Worm (Caenorhabditis elegans): ENCODE results near the gene ZC190.8.

The ZC190.8 gene

DNA sequence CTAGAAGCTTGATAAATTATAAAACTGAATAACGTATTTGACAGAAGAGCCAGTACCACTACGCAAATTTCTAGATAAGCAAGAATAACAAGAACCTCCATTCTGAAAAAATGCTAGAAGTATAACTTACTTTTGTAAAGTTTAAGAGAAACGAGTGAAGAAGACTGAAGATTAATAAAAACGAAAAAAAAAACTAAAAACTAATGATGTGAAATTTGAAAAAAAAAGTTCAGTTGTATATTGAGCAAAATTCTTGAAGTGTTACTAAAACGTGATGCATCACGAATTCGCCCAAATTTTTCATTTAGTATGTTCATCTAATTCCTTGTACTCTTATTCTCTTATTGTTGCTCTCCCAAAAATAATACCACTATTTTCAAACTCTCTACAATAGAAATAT, 10.4 kb downstream of the ZC190.8 start, which contains the start of gene ZC190.6:
Gene ZC190.6 (minus strand): TSS at position 101 of the 400 bp plus-strand sequence.
- no peak for TF ChIP-seq nhr-6 (tag; optimal IDR thresholded peaks at IDR 0.05)
- TF ChIP-seq D1046.2 (GFP tag; IDR thresholded peaks at IDR 0.05), result no peak
- no peak for TF ChIP-seq nhr-11 (tag; optimal IDR thresholded peaks at IDR 0.05)
- no peak for TF ChIP-seq lin-38 (GFP tag; IDR thresholded peaks at IDR 0.05)
- no peak for TF ChIP-seq T20F7.1 (GFP tag; optimal IDR thresholded peaks at IDR 0.05)
- no peak for TF ChIP-seq fkh-10 (GFP tag; optimal IDR thresholded peaks at IDR 0.05)
- TF ChIP-seq unc-39 (tag; optimal IDR thresholded peaks at IDR 0.05), result no peak
- TF ChIP-seq lin-39 (tag; optimal IDR thresholded peaks at IDR 0.05), result no peak
- TF ChIP-seq fos-1 (tag; optimal IDR thresholded peaks at IDR 0.05), result no peak
- no peak for TF ChIP-seq ceh-32 (tag; optimal IDR thresholded peaks at IDR 0.05; ENCODE audit: poor library complexity)
- TF ChIP-seq egl-27 (tag; optimal IDR thresholded peaks at IDR 0.05), result no peak
- TF ChIP-seq zip-2 (tag; optimal IDR thresholded peaks at IDR 0.05), result no peak
- no peak for TF ChIP-seq dve-1 (tag; optimal IDR thresholded peaks at IDR 0.05; ENCODE audit: insufficient read depth)
- no peak for TF ChIP-seq ama-1 (optimal IDR thresholded peaks at IDR 0.05)
- no peak for TF ChIP-seq ZK337.2 (GFP tag; IDR thresholded peaks at IDR 0.05)
- TF ChIP-seq php-3 (GFP tag; IDR thresholded peaks at IDR 0.05), result no peak
- TF ChIP-seq ceh-28 (tag; optimal IDR thresholded peaks at IDR 0.05), result no peak
- no peak for TF ChIP-seq zip-11 (GFP tag; IDR thresholded peaks at IDR 0.05)

DNA sequence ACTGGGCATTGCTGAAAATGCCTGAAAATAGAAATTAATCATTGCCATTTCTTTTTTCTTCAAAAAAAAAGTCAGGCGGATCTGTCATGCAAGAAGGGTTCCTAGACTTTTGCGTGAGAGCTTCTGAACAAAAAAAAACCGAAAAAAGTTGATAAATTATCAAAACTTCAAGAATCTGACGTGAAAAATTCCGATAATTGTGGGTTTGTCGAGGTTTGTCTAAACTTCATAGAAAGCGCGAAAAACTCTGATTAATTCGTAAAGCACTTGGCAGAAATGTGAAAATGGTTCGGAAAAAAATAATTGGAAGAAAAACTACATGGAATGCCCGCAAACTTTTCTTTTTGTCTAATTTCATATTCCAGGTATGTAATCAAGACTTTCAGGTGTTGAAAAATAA, 14.1 kb downstream of the ZC190.8 start, which contains the start of gene ZC190.5:
Gene ZC190.5 (minus strand): TSS at position 101 of the 400 bp plus-strand sequence.
- TF ChIP-seq dmd-8 (GFP tag; IDR thresholded peaks at IDR 0.05) (no peak), aha-1 (tag) (peak; percentile 37)

DNA sequence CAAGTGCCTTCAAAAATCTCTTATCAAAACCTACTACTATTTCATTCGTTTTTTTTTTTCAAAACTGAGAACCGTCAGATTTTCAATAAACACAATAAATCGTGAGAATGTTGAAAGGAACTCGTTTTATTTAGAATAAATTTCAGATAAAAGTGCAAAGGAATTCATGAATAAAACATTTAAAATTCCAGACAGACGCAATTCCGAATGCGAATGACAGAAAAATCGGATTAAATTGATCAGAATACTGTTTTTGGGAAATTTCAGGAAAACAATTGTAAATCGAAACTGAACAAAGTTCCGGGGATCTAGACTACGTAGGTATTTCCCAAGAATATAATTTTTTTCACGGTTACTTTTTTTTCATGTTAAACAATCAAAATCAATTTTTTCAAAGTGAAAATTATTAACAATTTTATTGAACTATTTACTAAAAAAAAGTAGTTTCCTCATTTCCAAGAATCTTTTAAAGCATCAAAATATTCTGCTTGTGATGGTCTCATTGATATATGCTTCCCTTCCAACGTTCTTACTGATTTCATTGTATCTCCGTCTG, 16.0 kb downstream of the ZC190.8 start:
- no peak for TF ChIP-seq zip-11 (GFP tag; IDR thresholded peaks at IDR 0.05)
- peak; percentile 44 for TF ChIP-seq nhr-10 (tag; optimal IDR thresholded peaks at IDR 0.05)
- peak; percentile 52 for TF ChIP-seq aha-1 (tag)
- TF ChIP-seq lin-38 (GFP tag; IDR thresholded peaks at IDR 0.05), result no peak
- TF ChIP-seq unc-62 (GFP tag; optimal IDR thresholded peaks at IDR 0.05 in 1 of 2), result peak in 1 of 2 experiments; percentile 32
- no peak for TF ChIP-seq unc-62 (tag; optimal IDR thresholded peaks at IDR 0.05)
- TF ChIP-seq nhr-41 (GFP tag; IDR thresholded peaks at IDR 0.05), result no peak
- no peak for TF ChIP-seq dve-1 (tag; optimal IDR thresholded peaks at IDR 0.05; ENCODE audit: insufficient read depth)
- no peak for TF ChIP-seq nhr-11 (tag; optimal IDR thresholded peaks at IDR 0.05)
- peak; percentile 14 for TF ChIP-seq nhr-77 (tag; optimal IDR thresholded peaks at IDR 0.05)
- TF ChIP-seq daf-8 (GFP tag; IDR thresholded peaks at IDR 0.05), result no peak

DNA sequence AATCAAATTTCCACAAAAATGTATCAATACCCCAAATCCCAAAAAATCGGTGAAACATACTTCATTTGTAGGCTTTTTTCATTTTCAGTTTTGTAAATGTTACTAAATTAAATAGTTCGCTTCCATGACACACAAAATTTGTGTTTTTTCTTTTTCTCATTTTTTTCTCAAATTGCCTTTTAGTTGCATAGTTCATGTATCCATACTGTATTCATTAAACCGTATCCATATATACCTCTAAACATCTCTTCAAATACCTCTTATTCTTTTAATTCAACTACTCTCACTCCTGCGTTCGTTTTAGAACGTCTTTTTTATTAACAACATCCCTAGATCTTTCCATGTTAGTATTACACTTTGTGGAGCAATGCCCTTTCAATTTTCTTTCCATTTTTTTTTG, 16.8 kb downstream of the ZC190.8 start:
- no peak for TF ChIP-seq arid-1 (GFP tag; conservative IDR thresholded peaks at IDR 0.05)
- peak; percentile 95 for TF ChIP-seq aha-1 (tag)

DNA sequence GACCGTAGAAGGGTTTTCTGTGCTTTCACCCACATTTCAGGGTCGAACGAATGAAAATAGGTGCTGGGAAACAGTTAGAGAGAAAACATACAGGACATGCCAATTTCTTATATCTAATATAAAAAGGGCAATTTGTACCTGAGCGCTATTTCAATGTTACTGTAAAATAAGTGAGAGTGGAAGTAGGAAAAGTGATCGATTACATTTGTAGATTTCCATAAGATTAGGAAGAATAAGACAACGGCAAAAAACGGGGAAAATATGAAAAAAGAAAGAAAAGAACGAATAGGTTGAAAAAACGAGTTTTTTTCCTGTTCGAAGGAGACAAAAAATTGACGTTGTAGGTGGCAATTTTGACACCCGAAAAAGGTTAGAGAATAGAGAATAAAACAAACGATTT, 19.4 kb downstream of the ZC190.8 start:
- TF ChIP-seq F37D6.2 (tag; optimal IDR thresholded peaks at IDR 0.05), result no peak
- TF ChIP-seq nhr-76 (tag; optimal IDR thresholded peaks at IDR 0.05), result no peak
- peak in 1 of 2 experiments; percentile 28 for TF ChIP-seq unc-62 (GFP tag; optimal IDR thresholded peaks at IDR 0.05 in 1 of 2)
- no peak for TF ChIP-seq unc-62 (tag; optimal IDR thresholded peaks at IDR 0.05)

ce11 chrV:8667230-8668021, 20.2 kb downstream of the ZC190.8 start:
- TF ChIP-seq R02D3.7 (tag; optimal IDR thresholded peaks at IDR 0.05) (no peak), T26A8.4 (GFP tag; IDR thresholded peaks at IDR 0.05) (no peak), unc-62 (GFP tag; optimal IDR thresholded peaks at IDR 0.05 in 1 of 2) (peak in 1 of 2 experiments; percentile 67), unc-62 (tag; optimal IDR thresholded peaks at IDR 0.05) (no peak), nhr-102 (tag; optimal IDR thresholded peaks at IDR 0.05) (no peak), T20F7.1 (GFP tag; optimal IDR thresholded peaks at IDR 0.05) (no peak), mxl-2 (GFP tag; conservative IDR thresholded peaks at IDR 0.05) (no peak), zip-2 (tag; optimal IDR thresholded peaks at IDR 0.05) (no peak), mxl-3 (GFP tag; optimal IDR thresholded peaks at IDR 0.05) (peak; percentile 0), ceh-62 (tag; optimal IDR thresholded peaks at IDR 0.05) (no peak), dmd-6 (GFP tag; IDR thresholded peaks at IDR 0.05) (no peak), Y48G9A.11 (GFP tag; IDR thresholded peaks at IDR 0.05) (no peak), nhr-11 (tag; optimal IDR thresholded peaks at IDR 0.05) (peak; percentile 10), duxl-1 (tag; optimal IDR thresholded peaks at IDR 0.05; ENCODE audit: poor library complexity) (no peak), hlh-11 (tag; optimal IDR thresholded peaks at IDR 0.05) (peak; percentile 38), zag-1 (tag; optimal IDR thresholded peaks at IDR 0.05) (no peak), egl-43 (GFP tag; IDR thresholded peaks at IDR 0.05) (no peak)
